Fruit fly (Drosophila melanogaster) whole organism, wandering third instar larva: ENCODE data around the gene Rph.

Experiments
- Abd-B ChIP-seq: fragments of >200 bp; optimal IDR thresholded peaks from 2 replicates; lab custom pipeline; 2017; ENCODE audit warnings: missing biosample characterization, missing genetic modification characterization
- CG32264 ChIP-seq: fragments of 200-800 bp; sonication (Bioruptor generic); optimal IDR thresholded peaks from 2 replicates; lab custom pipeline; 2016; ENCODE audit warnings: missing biosample characterization, missing genetic modification characterization
- CG9705 ChIP-seq: fragments of 200-800 bp; sonication (Bioruptor generic); optimal IDR thresholded peaks from 2 replicates; lab custom pipeline; 2018; ENCODE audit warnings: missing biosample characterization, mild to moderate bottlenecking, missing genetic modification characterization
- CrebA ChIP-seq: fragments of 200-800 bp; sonication (Bioruptor generic); optimal IDR thresholded peaks from 2 replicates; lab custom pipeline; 2016; ENCODE audit warnings: missing biosample characterization, mild to moderate bottlenecking, missing genetic modification characterization, borderline replicate concordance
- Dfd ChIP-seq: fragments of >200 bp; optimal IDR thresholded peaks from 2 replicates; lab custom pipeline; 2017; ENCODE audit warnings: missing biosample characterization, missing genetic modification characterization
- Dif ChIP-seq: fragments of 200-275, 200-300 bp; sonication (Bioruptor generic); optimal IDR thresholded peaks from 2 replicates; lab custom pipeline; 2018; ENCODE audit warnings: missing biosample characterization, missing genetic modification characterization; ENCODE audit not compliant: partially characterized antibody
- GATAd ChIP-seq: sonication (Bioruptor generic); optimal IDR thresholded peaks from 2 replicates; lab custom pipeline; 2016; ENCODE audit warnings: missing biosample characterization, missing genetic modification characterization
- HLH106 ChIP-seq: fragments of 200-800 bp; optimal IDR thresholded peaks from 3 replicates; lab custom pipeline; 2019; ENCODE audit warnings: missing biosample characterization, mild to moderate bottlenecking, missing genetic modification characterization, moderate library complexity
- Hnf4 ChIP-seq: fragments of 200-800 bp; sonication (Bioruptor generic); optimal IDR thresholded peaks from 2 replicates; lab custom pipeline; 2016; ENCODE audit warnings: missing biosample characterization, mild to moderate bottlenecking, missing genetic modification characterization
- Hr78 ChIP-seq: fragments of >200 bp; optimal IDR thresholded peaks from 2 replicates; lab custom pipeline; 2017; ENCODE audit warnings: missing biosample characterization, missing genetic modification characterization
- Hr83 ChIP-seq: fragments of 200-300 bp; sonication (Bioruptor generic); optimal IDR thresholded peaks from 2 replicates; lab custom pipeline; 2016; ENCODE audit warnings: missing biosample characterization, mild to moderate bottlenecking, missing genetic modification characterization, moderate library complexity; ENCODE audit not compliant: poor library complexity, severe bottlenecking
- Jra ChIP-seq: sonication (Bioruptor generic); optimal IDR thresholded peaks from 2 replicates; lab custom pipeline; 2016; ENCODE audit warnings: missing biosample characterization, missing genetic modification characterization
- Mio ChIP-seq: sonication (Bioruptor generic); optimal IDR thresholded peaks from 2 replicates; lab custom pipeline; 2016; ENCODE audit warnings: missing biosample characterization, missing genetic modification characterization
- Myc ChIP-seq: fragments of >200 bp; optimal IDR thresholded peaks from 2 replicates; lab custom pipeline; 2017
- N ChIP-seq: fragments of >200 bp; optimal IDR thresholded peaks from 2 replicates; lab custom pipeline; 2018; ENCODE audit warnings: missing biosample characterization, missing external identifiers, missing genetic modification characterization
- OdsH ChIP-seq: fragments of 200-800 bp; sonication (Bioruptor generic); optimal IDR thresholded peaks from 2 replicates; lab custom pipeline; 2016; ENCODE audit warnings: missing biosample characterization, mild to moderate bottlenecking, missing genetic modification characterization
- Rel ChIP-seq, 2 experiments: fragments of 200-800 bp; sonication (Bioruptor generic) in 1 of 2; optimal IDR thresholded peaks; 2 replicates in 1 of 2; 3 replicates in 1 of 2; lab custom pipeline; 2016 to 2019; ENCODE audit warnings: mild to moderate bottlenecking in 2 of 2, missing biosample characterization in 2 of 2, missing genetic modification characterization in 2 of 2, moderate library complexity in 1 of 2
- Sp1 ChIP-seq: fragments of 200-800 bp; sonication (Bioruptor generic); optimal IDR thresholded peaks from 3 replicates; lab custom pipeline; 2019; ENCODE audit warnings: missing biosample characterization, mild to moderate bottlenecking, missing genetic modification characterization, moderate library complexity
- Vsx2 ChIP-seq: fragments of 200-300, 225-300 bp; sonication (Bioruptor generic); optimal IDR thresholded peaks from 2 replicates; lab custom pipeline; 2018; ENCODE audit warnings: missing biosample characterization, missing genetic modification characterization; ENCODE audit not compliant: partially characterized antibody
- br ChIP-seq: fragments of 200-800 bp; sonication (Bioruptor generic); optimal IDR thresholded peaks from 2 replicates; lab custom pipeline; 2016; ENCODE audit warnings: missing biosample characterization, missing genetic modification characterization
- brk ChIP-seq: fragments of 200-800 bp; sonication (Bioruptor generic); optimal IDR thresholded peaks from 2 replicates; lab custom pipeline; 2016; ENCODE audit warnings: missing biosample characterization, mild to moderate bottlenecking, missing genetic modification characterization
- dl ChIP-seq, 2 experiments: fragments of 175-275, 200-275 bp in 1 of 2; fragments of 200-275 bp in 1 of 2; sonication (Bioruptor generic); optimal IDR thresholded peaks; lab custom pipeline; 2018; ENCODE audit warnings: mild to moderate bottlenecking in 2 of 2, missing biosample characterization in 2 of 2, missing genetic modification characterization in 2 of 2, moderate library complexity in 2 of 2; ENCODE audit not compliant: partially characterized antibody in 2 of 2, insufficient read depth in 1 of 2
- dmrt93B ChIP-seq: fragments of 200-800 bp; sonication (Bioruptor generic); optimal IDR thresholded peaks from 2 replicates; lab custom pipeline; 2018; ENCODE audit warnings: missing biosample characterization, mild to moderate bottlenecking, missing genetic modification characterization
- dsf ChIP-seq: sonication (Bioruptor generic); optimal IDR thresholded peaks from 2 replicates; lab custom pipeline; 2016; ENCODE audit warnings: missing biosample characterization, missing genetic modification characterization, borderline replicate concordance
- ey ChIP-seq: fragments of 200-800 bp; sonication (Bioruptor generic); optimal IDR thresholded peaks from 2 replicates; lab custom pipeline; 2016; ENCODE audit warnings: missing biosample characterization, missing genetic modification characterization
- foxo ChIP-seq, 2 experiments: fragments of 200-800 bp; sonication (Bioruptor generic); optimal IDR thresholded peaks; 2 replicates in 1 of 2; 3 replicates in 1 of 2; lab custom pipeline; 2016 to 2017; ENCODE audit warnings: missing biosample characterization in 2 of 2, missing genetic modification characterization in 2 of 2
- fru ChIP-seq: fragments of 200-800 bp; sonication (Bioruptor generic); optimal IDR thresholded peaks from 3 replicates; lab custom pipeline; 2016; ENCODE audit warnings: missing biosample characterization, mild to moderate bottlenecking, missing genetic modification characterization
- h ChIP-seq: fragments of 200-800 bp; sonication (Bioruptor generic); optimal IDR thresholded peaks from 3 replicates; lab custom pipeline; 2016; ENCODE audit warnings: missing biosample characterization, mild to moderate bottlenecking, missing genetic modification characterization
- jim ChIP-seq: fragments of 175-275, 200-325 bp; sonication (Bioruptor generic); optimal IDR thresholded peaks from 2 replicates; lab custom pipeline; 2016; ENCODE audit warnings: missing biosample characterization, mild to moderate bottlenecking, missing genetic modification characterization
- lola ChIP-seq: fragments of >200 bp; optimal IDR thresholded peaks from 2 replicates; lab custom pipeline; 2017; ENCODE audit warnings: missing biosample characterization, missing genetic modification characterization
- pan ChIP-seq: fragments of >200 bp; optimal IDR thresholded peaks from 2 replicates; lab custom pipeline; 2017
- psq ChIP-seq: fragments of 200-800 bp; sonication (Bioruptor generic); optimal IDR thresholded peaks from 3 replicates; lab custom pipeline; 2017; ENCODE audit warnings: missing biosample characterization, mild to moderate bottlenecking, missing genetic modification characterization, moderate library complexity
- rgr ChIP-seq: fragments of 200-800 bp; sonication (Bioruptor generic); optimal IDR thresholded peaks from 3 replicates; lab custom pipeline; 2016; ENCODE audit warnings: missing biosample characterization, mild to moderate bottlenecking, missing genetic modification characterization
- sage ChIP-seq: fragments of 200-800 bp; sonication (Bioruptor generic); optimal IDR thresholded peaks from 2 replicates; lab custom pipeline; 2016; ENCODE audit warnings: missing biosample characterization, mild to moderate bottlenecking, missing genetic modification characterization
- sv ChIP-seq: fragments of 200-800 bp; sonication (Bioruptor generic); optimal IDR thresholded peaks from 3 replicates; lab custom pipeline; 2016; ENCODE audit warnings: missing biosample characterization, missing genetic modification characterization
- tai ChIP-seq: sonication (Bioruptor generic); optimal IDR thresholded peaks from 2 replicates; lab custom pipeline; 2016; ENCODE audit warnings: missing biosample characterization, missing genetic modification characterization
- usp ChIP-seq: fragments of >200 bp; optimal IDR thresholded peaks from 2 replicates; lab custom pipeline; 2017; ENCODE audit warnings: missing biosample characterization, missing genetic modification characterization
- woc ChIP-seq: sonication (Bioruptor generic); optimal IDR thresholded peaks from 2 replicates; lab custom pipeline; 2016; ENCODE audit warnings: missing biosample characterization, mild to moderate bottlenecking, missing genetic modification characterization

The Rph gene

dm6 chrX:10766976-10767349 is 9.5 kb upstream of the Rph start:
- TF ChIP-seq Jra (peak; percentile 49), CG9705 (GFP tag; lab: Kevin White, UChicago) (peak; percentile 24), Myc (lab: Kevin White, UChicago) (no peak)
- TF ChIP-seq, all 38 proteins: peak for 2

- TF ChIP-seq Dfd (GFP tag; lab: Kevin White, UChicago) (no peak), rgr (GFP tag; lab: Kevin White, UChicago) (no peak), psq (GFP tag; lab: Kevin White, UChicago) (no peak), Hr83 (GFP tag; lab: Kevin White, UChicago) (no peak), Jra (no peak), pan (lab: Kevin White, UChicago) (no peak), brk (GFP tag; lab: Kevin White, UChicago) (no peak), jim (GFP tag; lab: Kevin White, UChicago) (no peak), Vsx2 (GFP tag; lab: Kevin White, UChicago) (no peak), Abd-B (GFP tag; lab: Kevin White, UChicago) (no peak), Dif (GFP tag; lab: Kevin White, UChicago) (no peak), woc (peak; percentile 13), br (GFP tag; lab: Kevin White, UChicago) (no peak), Sp1 (no peak), N (GFP tag; lab: Kevin White, UChicago) (no peak), dsf (no peak), lola (GFP tag; lab: Kevin White, UChicago) (no peak), Hr78 (GFP tag; lab: Kevin White, UChicago) (no peak), sage (no peak), CG32264 (GFP tag; lab: Kevin White, UChicago) (no peak), HLH106 (tag; lab: Kevin White, UChicago) (peak; percentile 2), fru (GFP tag; lab: Kevin White, UChicago) (no peak), foxo (GFP tag; optimal IDR thresholded peaks at IDR 0.05; lab: Kevin White, UChicago) (no peak), sv (GFP tag; lab: Kevin White, UChicago) (no peak), Mio (GFP tag; lab: Kevin White, UChicago) (no peak), CrebA (GFP tag; lab: Kevin White, UChicago) (no peak), h (GFP tag; lab: Kevin White, UChicago) (peak; percentile 4), OdsH (GFP tag; lab: Kevin White, UChicago) (no peak), usp (GFP tag; lab: Kevin White, UChicago) (no peak), Myc (lab: Kevin White, UChicago) (peak; percentile 27), ey (GFP tag; lab: Kevin White, UChicago) (no peak), dl (GFP tag; optimal IDR thresholded peaks at IDR 0.05; lab: Kevin White, UChicago; ENCODE audit: insufficient read depth in 1 of 2, partially characterized antibody in 2 of 2) (no peak), GATAd (peak; percentile 44), Rel (GFP tag; optimal IDR thresholded peaks at IDR 0.05; lab: Kevin White, UChicago) (no peak), Rel (tag; optimal IDR thresholded peaks at IDR 0.05; lab: Kevin White, UChicago) (peak; percentile 92), dmrt93B (GFP tag; lab: Kevin White, UChicago) (no peak), tai (GFP tag; lab: Kevin White, UChicago) (no peak), Hnf4 (GFP tag; lab: Kevin White, UChicago) (no peak), CG9705 (GFP tag; lab: Kevin White, UChicago) (no peak)
Observed at dm6 chrX:10764206-10764605, 6.7 kb upstream of the Rph start, which contains the start of gene Tango5. Gene Tango5, minus strand, starts transcription at chrX:10764413.
